Worm (Caenorhabditis elegans) whole organism, mixed stage, embryonic: ENCODE data around the gene C50B6.9.

Experiments
- M03D4.4 ChIP-seq: sonication (generic microtip); optimal IDR thresholded peaks from 2 replicates; lab custom pipeline; 2017; ENCODE audit warnings: mild to moderate bottlenecking, missing genetic modification characterization, missing compliant biosample characterization
- bed-3 ChIP-seq: fragments of 200-800 bp; sonication (Bioruptor generic); optimal IDR thresholded peaks from 3 replicates; lab custom pipeline; 2018; ENCODE audit warnings: mild to moderate bottlenecking, missing genetic modification characterization, moderate library complexity, missing compliant biosample characterization
- ceh-39 ChIP-seq: fragments of 150-350 bp; optimal IDR thresholded peaks from 2 replicates; lab custom pipeline; 2014; ENCODE audit warnings: missing biosample characterization, missing genetic modification characterization
- ceh-43 ChIP-seq: fragments of 200-800 bp; sonication (Bioruptor generic); optimal IDR thresholded peaks from 2 replicates; lab custom pipeline; 2018; ENCODE audit warnings: mild to moderate bottlenecking, missing genetic modification characterization, moderate library complexity, missing compliant biosample characterization
- ceh-83 ChIP-seq: fragments of 200-800 bp; sonication (Bioruptor generic); optimal IDR thresholded peaks from 2 replicates; lab custom pipeline; 2018; ENCODE audit warnings: mild to moderate bottlenecking, missing genetic modification characterization, missing compliant biosample characterization
- ces-1 ChIP-seq: fragments of 150-350 bp; optimal IDR thresholded peaks from 2 replicates; lab custom pipeline; 2014; ENCODE audit warnings: missing biosample characterization, missing genetic modification reagents, missing genetic modification characterization
- cnd-1 ChIP-seq: fragments of 200-800 bp; sonication (Bioruptor generic); optimal IDR thresholded peaks from 2 replicates; lab custom pipeline; 2018; ENCODE audit warnings: mild to moderate bottlenecking, missing genetic modification characterization, missing compliant biosample characterization
- drap-1 ChIP-seq: fragments of 200-800 bp; sonication (Bioruptor generic); optimal IDR thresholded peaks from 3 replicates; lab custom pipeline; 2018; ENCODE audit warnings: mild to moderate bottlenecking, missing genetic modification characterization, missing compliant biosample characterization
- elt-1 ChIP-seq: sonication (generic microtip); optimal IDR thresholded peaks from 2 replicates; lab custom pipeline; 2017; ENCODE audit warnings: missing genetic modification characterization, mild to moderate bottlenecking, missing compliant biosample characterization, antibody characterized with exemption, moderate library complexity, borderline replicate concordance; ENCODE audit not compliant: insufficient read depth
- elt-3 ChIP-seq: fragments of 150-350 bp; optimal IDR thresholded peaks from 2 replicates; lab custom pipeline; 2014; ENCODE audit warnings: missing biosample characterization, missing genetic modification characterization
- flh-1 ChIP-seq: fragments of 200-800 bp; sonication (Bioruptor generic); optimal IDR thresholded peaks from 2 replicates; lab custom pipeline; 2018; ENCODE audit warnings: mild to moderate bottlenecking, missing genetic modification characterization, moderate library complexity, missing compliant biosample characterization
- hlh-1 ChIP-seq: fragments of 150-350 bp; optimal IDR thresholded peaks from 2 replicates; lab custom pipeline; 2014; ENCODE audit warnings: missing biosample characterization, missing genetic modification reagents, missing genetic modification characterization
- lsy-2 ChIP-seq: fragments of 150-350 bp; optimal IDR thresholded peaks from 2 replicates; lab custom pipeline; 2014; ENCODE audit warnings: missing biosample characterization, missing genetic modification characterization
- mab-5 ChIP-seq: fragments of 150-350 bp; optimal IDR thresholded peaks from 2 replicates; lab custom pipeline; 2014; ENCODE audit warnings: missing biosample characterization, missing genetic modification characterization
- mep-1 ChIP-seq: fragments of 150-350 bp; optimal IDR thresholded peaks from 2 replicates; lab custom pipeline; 2017; ENCODE audit warnings: missing biosample characterization, missing genetic modification reagents, missing genetic modification characterization, inconsistent platforms
- nhr-12 ChIP-seq: fragments of 150-350 bp; optimal IDR thresholded peaks from 2 replicates; lab custom pipeline; 2014; ENCODE audit warnings: missing biosample characterization, missing genetic modification characterization
- nhr-2 ChIP-seq: fragments of 150-350 bp; optimal IDR thresholded peaks from 2 replicates; lab custom pipeline; 2014; ENCODE audit warnings: missing biosample characterization, missing genetic modification characterization
- nhr-237 ChIP-seq: fragments of 150-350 bp; optimal IDR thresholded peaks from 2 replicates; lab custom pipeline; 2014; ENCODE audit warnings: missing biosample characterization, missing genetic modification characterization
- nhr-28 ChIP-seq: fragments of 150-350 bp; optimal IDR thresholded peaks from 2 replicates; lab custom pipeline; 2014; ENCODE audit warnings: missing biosample characterization, missing genetic modification characterization
- pha-4 ChIP-seq: fragments of 150-350 bp; optimal IDR thresholded peaks from 2 replicates; lab custom pipeline; 2018; ENCODE audit warnings: missing biosample characterization, missing genetic modification reagents, missing genetic modification characterization
- sem-2 ChIP-seq: fragments of 200-800 bp; sonication (Bioruptor generic); optimal IDR thresholded peaks from 2 replicates; lab custom pipeline; 2018; ENCODE audit warnings: mild to moderate bottlenecking, missing genetic modification characterization, missing compliant biosample characterization
- snpc-4 ChIP-seq: fragments of 150-350 bp; optimal IDR thresholded peaks from 2 replicates; lab custom pipeline; 2014; ENCODE audit warnings: missing biosample characterization, missing genetic modification characterization
- sptf-1 ChIP-seq: sonication (generic microtip); optimal IDR thresholded peaks from 2 replicates; lab custom pipeline; 2017; ENCODE audit warnings: mild to moderate bottlenecking, missing genetic modification characterization, moderate library complexity, missing compliant biosample characterization
- tbx-8 ChIP-seq: fragments of 200-800 bp; sonication (Bioruptor generic); optimal IDR thresholded peaks from 2 replicates; lab custom pipeline; 2018; ENCODE audit warnings: mild to moderate bottlenecking, missing genetic modification characterization, moderate library complexity, missing compliant biosample characterization
- unc-120 ChIP-seq: sonication (generic microtip); optimal IDR thresholded peaks from 2 replicates; lab custom pipeline; 2017; ENCODE audit warnings: missing genetic modification characterization, missing compliant biosample characterization; ENCODE audit not compliant: poor library complexity, severe bottlenecking
- unc-39 ChIP-seq: fragments of 150-350 bp; optimal IDR thresholded peaks from 2 replicates; lab custom pipeline; 2014; ENCODE audit warnings: missing biosample characterization, missing genetic modification characterization
- unc-62 ChIP-seq: fragments of 150-350 bp; optimal IDR thresholded peaks from 2 replicates; lab custom pipeline; 2014; ENCODE audit warnings: missing biosample characterization, missing genetic modification reagents, missing genetic modification characterization
- zip-8 ChIP-seq: fragments of 150-350 bp; optimal IDR thresholded peaks from 2 replicates; lab custom pipeline; 2014; ENCODE audit warnings: missing biosample characterization, missing genetic modification characterization

The C50B6.9 gene

ce11 chrV:13335883-13336419 lies at the start of gene C50B6.9:
Gene C50B6.9, plus strand, starts transcription at chrV:13336369.
- no peak for TF ChIP-seq nhr-237 (tag; lab: Kevin White, UChicago)
- peak; percentile 9 for TF ChIP-seq elt-1 (tag; lab: Kevin White, UChicago)

- TF ChIP-seq zip-8 (tag; lab: Kevin White, UChicago) (no peak), cnd-1 (no peak), nhr-28 (tag; lab: Kevin White, UChicago) (no peak), nhr-2 (tag; lab: Kevin White, UChicago) (no peak), elt-1 (tag; lab: Kevin White, UChicago) (no peak), ceh-43 (GFP tag; lab: Kevin White, UChicago) (no peak)
Observed at ce11 chrV:13286525-13286924, 49.6 kb upstream of the C50B6.9 start.

ce11 chrV:13288881-13289280 lies 47.3 kb upstream of the C50B6.9 start:
- TF ChIP-seq sem-2 (GFP tag; lab: Kevin White, UChicago) (no peak), hlh-1 (tag; lab: Kevin White, UChicago) (peak; percentile 7), cnd-1 (no peak), nhr-237 (tag; lab: Kevin White, UChicago) (no peak), unc-120 (tag; lab: Kevin White, UChicago) (peak; percentile 21)

- TF ChIP-seq ces-1 (GFP tag; lab: Kevin White, UChicago) (peak; percentile 96), mep-1 (no peak)
Observed at ce11 chrV:13294507-13294906, 41.7 kb upstream of the C50B6.9 start.

- no peak for TF ChIP-seq elt-3 (tag; lab: Kevin White, UChicago)
- peak; percentile 47 for TF ChIP-seq hlh-1 (tag; lab: Kevin White, UChicago)
- TF ChIP-seq, all 35 proteins: peak for 1
Observed at ce11 chrV:13295859-13296258, 40.3 kb upstream of the C50B6.9 start, which contains the start of gene uig-1. Gene uig-1, minus strand, starts transcription at chrV:13295978.

- no peak for TF ChIP-seq M03D4.4
- no peak for TF ChIP-seq lsy-2
- no peak for TF ChIP-seq snpc-4 (tag; lab: Kevin White, UChicago)
- no peak for TF ChIP-seq elt-1 (tag; lab: Kevin White, UChicago)
- TF ChIP-seq bed-3 (GFP tag; lab: Kevin White, UChicago), result no peak
- no peak for TF ChIP-seq unc-120 (tag; lab: Kevin White, UChicago)
- no peak for TF ChIP-seq pha-4 (tag; lab: Kevin White, UChicago)
- no peak for TF ChIP-seq elt-3 (tag; lab: Kevin White, UChicago)
- TF ChIP-seq hlh-1 (tag; lab: Kevin White, UChicago), result no peak
- no peak for TF ChIP-seq ceh-39
Observed at ce11 chrV:13297220-13297619, 38.9 kb upstream of the C50B6.9 start, which contains the start of gene C26E1.1. Gene C26E1.1, plus strand, starts transcription at chrV:13297520.

- no peak for TF ChIP-seq elt-3 (tag; lab: Kevin White, UChicago)
- no peak for TF ChIP-seq nhr-28 (tag; lab: Kevin White, UChicago)
- no peak for TF ChIP-seq nhr-2 (tag; lab: Kevin White, UChicago)
- no peak for TF ChIP-seq sem-2 (GFP tag; lab: Kevin White, UChicago)
- no peak for TF ChIP-seq nhr-237 (tag; lab: Kevin White, UChicago)
- no peak for TF ChIP-seq mab-5
- no peak for TF ChIP-seq sptf-1 (tag; lab: Kevin White, UChicago)
- no peak for TF ChIP-seq tbx-8
- no peak for TF ChIP-seq unc-39 (tag; lab: Kevin White, UChicago)
- no peak for TF ChIP-seq zip-8 (tag; lab: Kevin White, UChicago)
- no peak for TF ChIP-seq ceh-43 (GFP tag; lab: Kevin White, UChicago)
- no peak for TF ChIP-seq flh-1 (GFP tag; lab: Kevin White, UChicago)
- TF ChIP-seq ceh-83 (GFP tag; lab: Kevin White, UChicago), result no peak
- no peak for TF ChIP-seq ceh-39
- no peak for TF ChIP-seq unc-62 (GFP tag; lab: Kevin White, UChicago)
- no peak for TF ChIP-seq bed-3 (GFP tag; lab: Kevin White, UChicago)
- no peak for TF ChIP-seq drap-1 (GFP tag; lab: Kevin White, UChicago)
- no peak for TF ChIP-seq nhr-12 (tag; lab: Kevin White, UChicago)
Observed at ce11 chrV:13298706-13299105, 37.5 kb upstream of the C50B6.9 start.
